Worm (Caenorhabditis elegans): ENCODE results near the gene npr-28.

ce11 chrX:8356305-8356704 lies 5.4 kb upstream of the npr-28 start:
- TF ChIP-seq flt-1 (GFP tag; IDR thresholded peaks at IDR 0.05): no peak
- no peak for TF ChIP-seq med-1 (GFP tag; optimal IDR thresholded peaks at IDR 0.05; ENCODE audit: insufficient read depth)
- TF ChIP-seq tab-1 (GFP tag; IDR thresholded peaks at IDR 0.05): no peak
- no peak for TF ChIP-seq ref-1 (GFP tag; conservative IDR thresholded peaks at IDR 0.05)

All from whole organism, midembryonic.